Worm (Caenorhabditis elegans) whole organism, young adult: ENCODE results near the gene clec-229.
"Not testable (repeated sequence)": the region's sequence is repeated elsewhere in the genome, so short reads cannot be mapped to it uniquely, and the experiment has no call there.

ENCODE experiments used
- F39B2.1 ChIP-seq: fragments of 200-800 bp; sonication (Bioruptor generic); IDR thresholded peaks from 2 replicates; pipeline ENCODE4 v1.3.6; 2022; ENCODE audit warnings: missing genetic modification reagents, missing genetic modification characterization, missing compliant biosample characterization
- chd-7 ChIP-seq: sonication (generic microtip); optimal IDR thresholded peaks from 2 replicates; lab custom pipeline; 2016; ENCODE audit warnings: mild to moderate bottlenecking, missing genetic modification characterization, moderate library complexity, missing compliant biosample characterization
- die-1 ChIP-seq: sonication (generic microtip); optimal IDR thresholded peaks from 2 replicates; lab custom pipeline; 2016; ENCODE audit warnings: missing genotype, mild to moderate bottlenecking, missing genetic modification characterization, missing compliant biosample characterization
- dpl-1 ChIP-seq: fragments of 150-350 bp; optimal IDR thresholded peaks from 2 replicates; lab custom pipeline; 2014; ENCODE audit warnings: missing biosample characterization, missing genetic modification reagents, missing genetic modification characterization
- fkh-3 ChIP-seq: sonication (generic microtip); optimal IDR thresholded peaks from 2 replicates; lab custom pipeline; 2016; ENCODE audit warnings: mild to moderate bottlenecking, missing genetic modification characterization, missing compliant biosample characterization
- hlh-12 ChIP-seq: sonication (generic microtip); optimal IDR thresholded peaks from 2 replicates; lab custom pipeline; 2016; ENCODE audit warnings: missing genetic modification characterization, missing compliant biosample characterization
- hsf-1 ChIP-seq: fragments of 200-800 bp; sonication (Bioruptor generic); IDR thresholded peaks from 2 replicates; pipeline ENCODE4 v1.3.6; 2022; ENCODE audit warnings: missing genetic modification reagents, missing genetic modification characterization, missing compliant biosample characterization
- lin-54 ChIP-seq: fragments of 200-800 bp; sonication (Bioruptor generic); optimal IDR thresholded peaks from 2 replicates; lab custom pipeline; 2018; ENCODE audit warnings: mild to moderate bottlenecking, missing genetic modification characterization, missing compliant biosample characterization
- mcd-1 ChIP-seq: fragments of 200-800 bp; sonication (Bioruptor generic); IDR thresholded peaks from 2 replicates; pipeline ENCODE4 v1.3.6; 2022; ENCODE audit warnings: missing genetic modification reagents, missing genetic modification characterization, missing compliant biosample characterization
- pha-4 ChIP-seq: fragments of 150-350 bp; sonication (generic microtip); optimal IDR thresholded peaks from 2 replicates; lab custom pipeline; 2014; ENCODE audit warnings: missing biosample characterization, missing genetic modification reagents, missing genetic modification characterization
- tlf-1 ChIP-seq: fragments of 200-800 bp; sonication (Bioruptor generic); optimal IDR thresholded peaks from 2 replicates; lab custom pipeline; 2018; ENCODE audit warnings: mild to moderate bottlenecking, missing genetic modification characterization, missing compliant biosample characterization
- xnd-1 ChIP-seq: sonication (generic microtip); optimal IDR thresholded peaks from 2 replicates; lab custom pipeline; 2016; ENCODE audit warnings: missing genotype, missing genetic modification reagents, missing genetic modification characterization, missing compliant biosample characterization
- ztf-22 ChIP-seq: fragments of 200-800 bp; sonication (Bioruptor generic); optimal IDR thresholded peaks from 2 replicates; lab custom pipeline; 2018; ENCODE audit warnings: mild to moderate bottlenecking, missing genetic modification characterization, moderate library complexity, missing compliant biosample characterization

- not testable (repeated sequence) for TF ChIP-seq ztf-22 (GFP tag; lab: Kevin White, UChicago); pha-4; chd-7 (tag; lab: Kevin White, UChicago); mcd-1 (GFP tag; lab: Robert Waterston, UW); hsf-1 (GFP tag; lab: Robert Waterston, UW); die-1 (tag; lab: Kevin White, UChicago); tlf-1 (GFP tag; lab: Kevin White, UChicago); F39B2.1 (GFP tag; lab: Robert Waterston, UW); dpl-1 (GFP tag; lab: Kevin White, UChicago); hlh-12 (tag; lab: Kevin White, UChicago); fkh-3; lin-54; xnd-1
Measured at ce11 chrV:15322653-15323052, 18.7 kb downstream of the clec-229 start, which contains the start of gene nhr-247.
